Fruit fly (Drosophila melanogaster): ENCODE results near the gene Rh50.

DNA sequence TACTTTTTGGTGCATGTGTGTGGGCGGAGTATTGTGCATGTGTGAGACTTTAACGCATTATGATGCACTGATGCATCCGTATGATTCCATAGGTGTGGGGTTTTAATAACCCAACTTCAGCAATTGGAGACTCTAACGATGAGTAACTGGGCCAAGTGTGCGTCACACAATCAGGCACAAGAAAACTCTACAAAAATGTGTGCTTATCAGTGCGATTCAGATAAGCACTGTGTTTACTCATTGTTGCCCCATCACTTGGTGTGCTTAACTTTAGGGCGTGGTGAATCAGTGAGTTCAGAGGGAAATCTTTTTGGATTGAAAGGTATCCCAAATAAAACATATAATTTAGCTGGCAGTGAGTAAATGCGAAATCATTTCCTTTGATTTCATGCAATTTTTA, 11.1 kb upstream of the Rh50 start:
- TF ChIP-seq CG5204 (GFP tag; optimal IDR thresholded peaks at IDR 0.05) (no peak), CG33017 (tag; optimal IDR thresholded peaks at IDR 0.05) (no peak), CG7101 (tag; optimal IDR thresholded peaks at IDR 0.05) (no peak), ovo (GFP tag; optimal IDR thresholded peaks at IDR 0.05) (no peak), pad (GFP tag; optimal IDR thresholded peaks at IDR 0.05) (no peak), Hr96 (GFP tag; optimal IDR thresholded peaks at IDR 0.05) (no peak), Mnt (GFP tag; optimal IDR thresholded peaks at IDR 0.05) (no peak), bab1 (GFP tag; optimal IDR thresholded peaks at IDR 0.05) (no peak), CG12768 (GFP tag; optimal IDR thresholded peaks at IDR 0.05) (no peak), cnc (optimal IDR thresholded peaks at IDR 0.05) (no peak)

Data from whole organism, adult.